Fruit fly (Drosophila melanogaster) whole organism, pupa: ENCODE data around the gene ArgRS-m.

ENCODE experiments used
- CG12605 ChIP-seq: fragments of 200-800 bp; sonication (Bioruptor generic); IDR thresholded peaks from 2 replicates; pipeline ENCODE4 v1.3.6; 2022; ENCODE audit warnings: missing biosample characterization, missing genetic modification characterization
- CG17806 ChIP-seq: fragments of 200-800 bp; sonication (Bioruptor generic); optimal IDR thresholded peaks from 2 replicates; lab custom pipeline; 2018; ENCODE audit warnings: missing biosample characterization, mild to moderate bottlenecking, missing genetic modification characterization, moderate library complexity
- CG32121 ChIP-seq: fragments of 200-800 bp; sonication (Bioruptor generic); IDR thresholded peaks from 2 replicates; pipeline ENCODE4 v1.3.6; 2022; ENCODE audit warnings: missing biosample characterization, missing genetic modification characterization
- CG8159 ChIP-seq: fragments of 200-800 bp; sonication (Bioruptor generic); optimal IDR thresholded peaks from 3 replicates; lab custom pipeline; 2018; ENCODE audit warnings: missing biosample characterization, mild to moderate bottlenecking, missing genetic modification characterization, moderate library complexity
- CG8301 ChIP-seq: fragments of 200-800 bp; sonication (Bioruptor generic); optimal IDR thresholded peaks from 2 replicates; lab custom pipeline; 2018; ENCODE audit warnings: missing biosample characterization, mild to moderate bottlenecking, missing genetic modification characterization
- CG9948 ChIP-seq: fragments of 200-800 bp; sonication (Bioruptor generic); optimal IDR thresholded peaks from 2 replicates; lab custom pipeline; 2018; ENCODE audit warnings: missing biosample characterization, mild to moderate bottlenecking, missing genetic modification characterization, moderate library complexity
- D1 ChIP-seq: fragments of 200-800 bp; sonication (Bioruptor generic); optimal IDR thresholded peaks from 2 replicates; lab custom pipeline; 2018; ENCODE audit warnings: missing biosample characterization, mild to moderate bottlenecking, missing genetic modification characterization, moderate library complexity
- EcR ChIP-seq: fragments of 200-800 bp; sonication (Bioruptor generic); optimal IDR thresholded peaks from 3 replicates; lab custom pipeline; 2019; ENCODE audit warnings: missing biosample characterization, missing genetic modification characterization, mild to moderate bottlenecking, moderate library complexity, missing genetic modification reagents
- Pif1B ChIP-seq: fragments of 200-800 bp; sonication (Bioruptor generic); optimal IDR thresholded peaks from 3 replicates; lab custom pipeline; 2016; ENCODE audit warnings: missing biosample characterization, missing genetic modification characterization

DNA sequence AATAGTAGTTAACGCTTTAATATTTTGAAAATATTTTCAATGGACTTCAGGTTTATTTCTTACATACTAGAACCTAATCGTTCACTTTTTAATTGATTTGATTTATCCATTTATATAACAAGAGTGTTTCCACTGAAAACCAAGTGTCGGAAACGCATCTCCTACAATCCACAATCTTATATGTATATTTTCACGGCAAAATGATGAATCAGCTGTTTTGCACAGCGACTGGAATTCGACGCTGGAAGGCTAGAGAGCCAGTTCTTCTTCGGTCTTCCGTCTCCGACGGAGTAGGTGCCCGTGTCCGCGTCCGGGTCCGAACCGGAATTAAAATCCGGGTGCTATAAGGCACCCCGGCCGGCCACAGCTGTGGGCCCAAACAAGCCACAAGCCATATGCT lies 2.4 kb upstream of the ArgRS-m start:
- TF ChIP-seq D1: no peak
- no peak for TF ChIP-seq Pif1B (GFP tag; lab: Kevin White, UChicago)
- TF ChIP-seq CG9948 (tag; lab: Kevin White, UChicago): no peak
- no peak for TF ChIP-seq EcR (GFP tag; lab: Kevin White, UChicago)
- TF ChIP-seq CG8159 (tag; lab: Kevin White, UChicago): no peak
- TF ChIP-seq CG32121 (GFP tag; lab: Robert Waterston, UW): no peak
- no peak for TF ChIP-seq CG17806
- TF ChIP-seq CG12605 (GFP tag; lab: Robert Waterston, UW): no peak
- TF ChIP-seq CG8301 (tag; lab: Kevin White, UChicago): no peak
